Fruit fly (Drosophila melanogaster) whole organism, prepupa: ENCODE results near the gene CG9727.

Source experiments
- Blimp-1 ChIP-seq: fragments of 200-800 bp; sonication (Bioruptor generic); optimal IDR thresholded peaks from 3 replicates; lab custom pipeline; 2017; ENCODE audit warnings: missing biosample characterization, missing genetic modification characterization, mild to moderate bottlenecking, moderate library complexity, missing genetic modification reagents
- CG10669 ChIP-seq: fragments of 200-800 bp; sonication (Bioruptor generic); optimal IDR thresholded peaks from 3 replicates; lab custom pipeline; 2018; ENCODE audit warnings: missing biosample characterization, mild to moderate bottlenecking, missing genetic modification characterization, moderate library complexity
- CG11294 ChIP-seq: fragments of 200-800 bp; sonication (Bioruptor generic); IDR thresholded peaks from 2 replicates; pipeline ENCODE4 v1.3.6; 2022; ENCODE audit warnings: missing biosample characterization, missing genetic modification characterization
- CG11762 ChIP-seq: fragments of 200-800 bp; sonication (Bioruptor generic); optimal IDR thresholded peaks from 3 replicates; lab custom pipeline; 2016; ENCODE audit warnings: missing biosample characterization, missing genetic modification characterization; ENCODE audit not compliant: insufficient read depth
- CG11902 ChIP-seq: fragments of 200-800 bp; sonication (Bioruptor generic); optimal IDR thresholded peaks from 3 replicates; lab custom pipeline; 2016; ENCODE audit warnings: missing biosample characterization, missing genetic modification characterization
- CG15336 ChIP-seq: fragments of 200-800 bp; sonication (Bioruptor generic); IDR thresholded peaks from 2 replicates; pipeline ENCODE4 v1.3.6; 2022; ENCODE audit warnings: missing biosample characterization, missing genetic modification characterization
- CG3032 ChIP-seq: fragments of 200-800 bp; optimal IDR thresholded peaks from 2 replicates; lab custom pipeline; 2019; ENCODE audit warnings: missing biosample characterization, mild to moderate bottlenecking, missing genetic modification characterization, moderate library complexity
- CG31627 ChIP-seq: fragments of 200-800 bp; sonication (Bioruptor generic); optimal IDR thresholded peaks from 3 replicates; lab custom pipeline; 2016; ENCODE audit warnings: missing biosample characterization, missing genetic modification characterization
- CG4318 ChIP-seq: fragments of 200-800 bp; sonication (Bioruptor generic); optimal IDR thresholded peaks from 3 replicates; lab custom pipeline; 2017; ENCODE audit warnings: missing biosample characterization, mild to moderate bottlenecking, missing genetic modification characterization
- CG6792 ChIP-seq: fragments of 200-800 bp; sonication (Bioruptor generic); optimal IDR thresholded peaks from 3 replicates; lab custom pipeline; 2016; ENCODE audit warnings: missing biosample characterization, missing genetic modification characterization
- CG6808 ChIP-seq: fragments of 200-800 bp; sonication (Bioruptor generic); optimal IDR thresholded peaks from 3 replicates; lab custom pipeline; 2017; ENCODE audit warnings: missing biosample characterization, missing genetic modification characterization, mild to moderate bottlenecking, moderate library complexity, missing genetic modification reagents
- CG6854 ChIP-seq: fragments of 200-800 bp; sonication (Bioruptor generic); optimal IDR thresholded peaks from 2 replicates; lab custom pipeline; 2017; ENCODE audit warnings: missing biosample characterization, mild to moderate bottlenecking, missing genetic modification characterization
- CG7368 ChIP-seq: fragments of 200-800 bp; sonication (Bioruptor generic); optimal IDR thresholded peaks from 3 replicates; lab custom pipeline; 2016; ENCODE audit warnings: missing biosample characterization, missing genetic modification characterization
- CG8119 ChIP-seq: fragments of 200-800 bp; sonication (Bioruptor generic); IDR thresholded peaks from 3 replicates; pipeline ENCODE4 v1.3.6; 2022; ENCODE audit warnings: missing biosample characterization, missing genetic modification characterization
- CG8319 ChIP-seq: fragments of 200-800 bp; sonication (Bioruptor generic); optimal IDR thresholded peaks from 3 replicates; lab custom pipeline; 2016; ENCODE audit warnings: missing biosample characterization, missing genetic modification characterization
- Eip78C ChIP-seq: fragments of 200-800 bp; sonication (Bioruptor generic); peaks from one replicate; lab custom pipeline; 2016; ENCODE audit warnings: missing biosample characterization, missing genetic modification characterization
- Eip93F ChIP-seq: fragments of 200-800 bp; sonication (Bioruptor generic); optimal IDR thresholded peaks from 2 replicates; lab custom pipeline; 2016; ENCODE audit warnings: missing biosample characterization, mild to moderate bottlenecking, missing genetic modification characterization
- Ets21C ChIP-seq: fragments of 200-800 bp; sonication (Bioruptor generic); optimal IDR thresholded peaks from 3 replicates; lab custom pipeline; 2016; ENCODE audit warnings: missing biosample characterization, missing genetic modification characterization
- Gug ChIP-seq: fragments of 200-800 bp; sonication (Bioruptor generic); IDR thresholded peaks from 2 replicates; pipeline ENCODE4 v1.3.6; 2022; ENCODE audit warnings: missing biosample characterization, missing genetic modification characterization
- Hr39 ChIP-seq: fragments of 200-800 bp; sonication (Bioruptor generic); optimal IDR thresholded peaks from 2 replicates; lab custom pipeline; 2016; ENCODE audit warnings: missing biosample characterization, missing genetic modification characterization
- Hr4 ChIP-seq: fragments of 200-800 bp; sonication (Bioruptor generic); optimal IDR thresholded peaks from 3 replicates; lab custom pipeline; 2016; ENCODE audit warnings: missing biosample characterization, missing genetic modification characterization
- Lpt ChIP-seq: fragments of 200-800 bp; sonication (Bioruptor generic); optimal IDR thresholded peaks from 3 replicates; lab custom pipeline; 2016; ENCODE audit warnings: missing biosample characterization, missing genetic modification characterization
- Met ChIP-seq: fragments of 200-800 bp; sonication (Bioruptor generic); optimal IDR thresholded peaks from 3 replicates; lab custom pipeline; 2016; ENCODE audit warnings: missing biosample characterization, missing genetic modification characterization
- OdsH ChIP-seq: fragments of 200-800 bp; sonication (Bioruptor generic); optimal IDR thresholded peaks from 3 replicates; lab custom pipeline; 2016; ENCODE audit warnings: missing biosample characterization, missing genetic modification characterization
- Sox102F ChIP-seq: fragments of 200-800 bp; sonication (Bioruptor generic); optimal IDR thresholded peaks from 2 replicates; lab custom pipeline; 2016; ENCODE audit warnings: missing biosample characterization, mild to moderate bottlenecking, missing genetic modification characterization
- Sox14 ChIP-seq: fragments of 200-800 bp; sonication (Bioruptor generic); optimal IDR thresholded peaks from 3 replicates; lab custom pipeline; 2016; ENCODE audit warnings: missing biosample characterization, missing genetic modification characterization
- achi ChIP-seq: fragments of 200-800 bp; sonication (Bioruptor generic); optimal IDR thresholded peaks from 3 replicates; lab custom pipeline; 2016; ENCODE audit warnings: missing biosample characterization, missing genetic modification characterization
- acj6 ChIP-seq: fragments of 200-800 bp; sonication (Bioruptor generic); optimal IDR thresholded peaks from 3 replicates; lab custom pipeline; 2016; ENCODE audit warnings: missing biosample characterization, missing genetic modification characterization
- cyc ChIP-seq: fragments of 200-800 bp; sonication (Bioruptor generic); optimal IDR thresholded peaks from 3 replicates; lab custom pipeline; 2016; ENCODE audit warnings: missing biosample characterization, missing genetic modification characterization
- dsx ChIP-seq: fragments of 200-800 bp; optimal IDR thresholded peaks from 3 replicates; lab custom pipeline; 2019; ENCODE audit warnings: missing biosample characterization, mild to moderate bottlenecking, missing genetic modification characterization, moderate library complexity; ENCODE audit not compliant: poor library complexity, severe bottlenecking
- eg ChIP-seq: fragments of 200-800 bp; sonication (Bioruptor generic); IDR thresholded peaks from 3 replicates; pipeline ENCODE4 v1.3.6; 2022; ENCODE audit warnings: missing biosample characterization, missing genetic modification characterization
- esn ChIP-seq: fragments of 200-800 bp; sonication (Bioruptor generic); optimal IDR thresholded peaks from 2 replicates; lab custom pipeline; 2016; ENCODE audit warnings: missing biosample characterization, mild to moderate bottlenecking, missing genetic modification characterization, moderate library complexity
- fd85E ChIP-seq: fragments of 200-800 bp; sonication (Bioruptor generic); optimal IDR thresholded peaks from 3 replicates; lab custom pipeline; 2016; ENCODE audit warnings: missing biosample characterization, missing genetic modification characterization
- lz ChIP-seq: fragments of 200-800 bp; sonication (Bioruptor generic); optimal IDR thresholded peaks from 3 replicates; lab custom pipeline; 2016; ENCODE audit warnings: missing biosample characterization, missing genetic modification characterization
- spab ChIP-seq: fragments of 200-800 bp; sonication (Bioruptor generic); optimal IDR thresholded peaks from 2 replicates; lab custom pipeline; 2017; ENCODE audit warnings: missing biosample characterization, mild to moderate bottlenecking, missing genetic modification characterization, missing genetic modification reagents
- topi ChIP-seq: fragments of 200-800 bp; sonication (Bioruptor generic); optimal IDR thresholded peaks from 3 replicates; lab custom pipeline; 2016; ENCODE audit warnings: missing biosample characterization, missing genetic modification characterization

The CG9727 gene

DNA sequence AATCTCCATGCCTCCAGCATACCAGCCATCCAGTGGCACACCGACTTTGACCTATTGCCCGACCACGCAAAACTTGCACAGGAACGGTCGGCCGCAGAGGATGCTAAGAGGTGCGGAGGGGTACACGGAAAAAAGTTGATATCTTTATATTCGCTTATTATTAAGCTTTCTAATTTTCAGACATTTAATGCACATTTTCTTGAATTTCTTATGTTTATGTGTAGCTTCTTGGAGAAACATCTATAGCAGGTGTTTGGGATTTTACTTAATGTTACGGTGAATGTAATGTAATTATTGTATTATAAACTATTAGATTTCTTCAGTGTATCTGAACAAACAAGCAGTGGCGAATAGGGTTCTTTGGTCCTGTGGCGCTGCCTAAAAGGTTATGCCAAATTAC, 6.5 kb upstream of the CG9727 start:
- TF ChIP-seq CG4318 (GFP tag; lab: Kevin White, UChicago) (no peak), Lpt (no peak), Gug (GFP tag; lab: Robert Waterston, UW) (no peak), OdsH (no peak), CG7368 (GFP tag; lab: Kevin White, UChicago) (no peak), dsx (GFP tag; lab: Kevin White, UChicago) (no peak), CG6808 (no peak), Eip93F (GFP tag; lab: Kevin White, UChicago) (no peak), Hr4 (GFP tag; lab: Kevin White, UChicago) (no peak), topi (no peak), CG10669 (GFP tag; lab: Kevin White, UChicago) (no peak), CG6792 (no peak), CG3032 (tag; lab: Kevin White, UChicago) (no peak), Met (GFP tag; lab: Kevin White, UChicago) (no peak), spab (no peak), CG8319 (GFP tag; lab: Kevin White, UChicago) (no peak), Ets21C (no peak), lz (GFP tag; lab: Kevin White, UChicago) (no peak), acj6 (GFP tag; lab: Kevin White, UChicago) (no peak), CG11762 (GFP tag; lab: Kevin White, UChicago) (no peak)

DNA sequence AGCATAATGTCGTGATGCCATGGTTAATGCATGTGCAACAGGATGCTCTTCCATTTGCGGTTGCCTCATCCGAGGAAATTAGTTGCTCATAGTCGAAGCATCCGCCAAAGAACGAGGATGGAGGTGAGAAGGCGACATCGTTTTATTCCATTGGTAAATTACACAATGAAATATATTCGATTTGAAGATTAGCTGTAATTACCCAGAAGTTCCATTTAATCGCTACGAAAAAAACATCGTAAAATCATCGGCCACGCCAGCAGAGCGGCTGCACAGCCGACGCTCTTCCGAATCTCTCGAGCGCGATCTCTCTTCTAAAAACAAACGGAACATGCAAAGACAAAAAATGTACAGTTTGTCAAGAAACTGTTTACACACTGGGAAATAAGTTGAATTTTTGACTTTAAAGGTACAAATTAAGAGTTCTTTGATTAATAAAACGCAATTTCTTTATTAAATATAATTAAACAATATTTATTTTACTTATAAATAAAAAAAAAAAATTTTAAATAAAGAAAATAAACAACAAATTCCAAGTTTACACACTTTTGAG, 4.2 kb upstream of the CG9727 start:
- TF ChIP-seq eg (no peak), Sox102F (GFP tag; lab: Kevin White, UChicago) (no peak)

DNA sequence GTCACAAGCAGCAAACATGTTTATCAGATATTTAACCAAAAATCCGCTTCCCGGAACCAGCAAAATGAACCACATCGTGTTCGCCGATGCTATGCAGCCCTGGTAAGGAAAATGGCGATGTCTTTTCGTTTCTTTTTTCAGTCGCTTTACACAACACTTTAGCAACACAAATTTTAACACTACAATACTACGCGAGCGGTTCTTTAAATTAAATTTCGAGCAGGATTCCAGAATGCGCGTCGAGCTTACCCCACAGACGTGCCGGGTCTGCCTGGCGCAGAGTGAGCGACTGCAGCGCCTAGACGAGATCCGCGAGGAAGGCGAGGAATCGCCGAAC, 547 bp upstream of the CG9727 start, which contains the start of gene Zif:
TSS of gene Zif (plus strand) at position 34 of the 337 bp plus-strand sequence.
- TF ChIP-seq Gug (GFP tag; lab: Robert Waterston, UW) (0 out of 2 replicates have a peak, but pooled peaks have one; percentile 29), Hr39 (GFP tag; lab: Kevin White, UChicago) (peak; percentile 64), Sox14 (GFP tag; lab: Kevin White, UChicago) (peak; percentile 30), esn (GFP tag; lab: Kevin White, UChicago) (peak; percentile 61), acj6 (GFP tag; lab: Kevin White, UChicago) (peak; percentile 28), cyc (GFP tag; lab: Kevin White, UChicago) (peak; percentile 43), CG6854 (GFP tag; lab: Kevin White, UChicago) (peak; percentile 40), lz (GFP tag; lab: Kevin White, UChicago) (peak; percentile 46), CG11902 (GFP tag; lab: Kevin White, UChicago) (peak; percentile 17), CG8119 (GFP tag; lab: Robert Waterston, UW) (no peak), CG31627 (GFP tag; lab: Kevin White, UChicago) (peak; percentile 64), Met (GFP tag; lab: Kevin White, UChicago) (no peak), CG11762 (GFP tag; lab: Kevin White, UChicago) (no peak), Lpt (no peak), Eip78C (GFP tag; lab: Kevin White, UChicago) (peak; percentile 82), Blimp-1 (GFP tag; lab: Kevin White, UChicago) (no peak), CG15336 (0 out of 2 replicates have a peak, but pooled peaks have one; percentile 21), CG3032 (tag; lab: Kevin White, UChicago) (peak; percentile 21), fd85E (GFP tag; lab: Kevin White, UChicago) (peak; percentile 10), achi (GFP tag; lab: Kevin White, UChicago) (peak; percentile 9), CG6792 (peak; percentile 14), OdsH (peak; percentile 54), topi (peak; percentile 50)

DNA sequence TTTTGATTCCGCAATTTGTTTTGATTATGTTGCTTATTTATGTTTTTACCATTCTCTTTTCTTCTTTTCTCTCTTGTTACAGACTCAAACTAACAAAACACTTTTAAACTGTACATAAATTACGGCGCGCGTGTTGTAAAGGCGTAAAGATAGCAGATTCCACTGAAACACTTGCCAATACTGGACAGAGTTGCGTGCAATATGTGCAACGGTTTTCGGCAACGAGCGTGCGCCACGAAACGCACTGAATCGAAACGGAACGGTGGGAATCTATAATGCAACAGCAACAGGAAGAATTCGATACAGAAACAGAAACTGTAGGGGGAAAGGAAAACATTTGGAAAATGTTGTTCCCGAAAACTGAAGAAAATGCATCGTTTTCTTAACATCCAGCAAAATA, 19.8 kb downstream of the CG9727 start:
- no peak for TF ChIP-seq CG11294 (GFP tag; lab: Robert Waterston, UW)
- no peak for TF ChIP-seq dsx (GFP tag; lab: Kevin White, UChicago)
- TF ChIP-seq CG6808: no peak
- no peak for TF ChIP-seq Ets21C
- TF ChIP-seq CG31627 (GFP tag; lab: Kevin White, UChicago): no peak
